Worm (Caenorhabditis elegans) whole organism, young adult: Measurements from ENCODE around the gene F31D4.2.

Source experiments
- B0261.1 ChIP-seq: sonication (generic microtip); optimal IDR thresholded peaks from 2 replicates; lab custom pipeline; 2016; ENCODE audit warnings: mild to moderate bottlenecking, missing genetic modification characterization, moderate library complexity, missing compliant biosample characterization
- C17E4.6 ChIP-seq: fragments of 200-800 bp; sonication (Bioruptor generic); IDR thresholded peaks from 2 replicates; pipeline ENCODE4 v1.3.6; 2022; ENCODE audit warnings: missing genetic modification reagents, missing genetic modification characterization, missing compliant biosample characterization
- K11D2.4 ChIP-seq: fragments of 200-800 bp; sonication (Bioruptor generic); IDR thresholded peaks from 2 replicates; pipeline ENCODE4 v1.3.6; 2022; ENCODE audit warnings: missing genetic modification reagents, missing genetic modification characterization, missing compliant biosample characterization
- Y56A3A.18 ChIP-seq: fragments of 200-800 bp; sonication (Bioruptor generic); IDR thresholded peaks from 2 replicates; pipeline ENCODE4 v1.3.6; 2022; ENCODE audit warnings: missing genetic modification reagents, missing genetic modification characterization, missing compliant biosample characterization
- ceh-27 ChIP-seq: fragments of 200-800 bp; sonication (Bioruptor generic); optimal IDR thresholded peaks from 2 replicates; lab custom pipeline; 2018; ENCODE audit warnings: mild to moderate bottlenecking, missing genetic modification characterization, moderate library complexity, missing compliant biosample characterization
- die-1 ChIP-seq: sonication (generic microtip); optimal IDR thresholded peaks from 2 replicates; lab custom pipeline; 2016; ENCODE audit warnings: missing genotype, mild to moderate bottlenecking, missing genetic modification characterization, missing compliant biosample characterization
- dpff-1 ChIP-seq: sonication (generic microtip); optimal IDR thresholded peaks from 2 replicates; lab custom pipeline; 2017; ENCODE audit warnings: mild to moderate bottlenecking, missing genetic modification characterization, missing compliant biosample characterization
- egl-18 ChIP-seq: fragments of 200-800 bp; sonication (Bioruptor generic); IDR thresholded peaks from 2 replicates; pipeline ENCODE4 v1.3.6; 2022; ENCODE audit warnings: missing genetic modification reagents, missing genetic modification characterization, missing compliant biosample characterization
- mcd-1 ChIP-seq: fragments of 200-800 bp; sonication (Bioruptor generic); IDR thresholded peaks from 2 replicates; pipeline ENCODE4 v1.3.6; 2022; ENCODE audit warnings: missing genetic modification reagents, missing genetic modification characterization, missing compliant biosample characterization
- nhr-179 ChIP-seq: sonication (generic microtip); optimal IDR thresholded peaks from 2 replicates; lab custom pipeline; 2016; ENCODE audit warnings: mild to moderate bottlenecking, missing genetic modification characterization, missing compliant biosample characterization
- pha-4 ChIP-seq: fragments of 150-350 bp; sonication (generic microtip); optimal IDR thresholded peaks from 2 replicates; lab custom pipeline; 2014; ENCODE audit warnings: missing biosample characterization, missing genetic modification reagents, missing genetic modification characterization
- unc-130 ChIP-seq: sonication (generic microtip); optimal IDR thresholded peaks from 2 replicates; lab custom pipeline; 2016; ENCODE audit warnings: missing genetic modification reagents, missing genetic modification characterization, missing compliant biosample characterization
- unc-62 ChIP-seq: fragments of 150-350 bp; optimal IDR thresholded peaks from 2 replicates; lab custom pipeline; 2014; ENCODE audit warnings: missing biosample characterization, missing genetic modification reagents, missing genetic modification characterization

ce11 chrV:20891871-20892270 lies 46.5 kb upstream of the F31D4.2 start:
- TF ChIP-seq K11D2.4 (no peak), B0261.1 (no peak), Y56A3A.18 (GFP tag; lab: Robert Waterston, UW) (no peak), dpff-1 (no peak), unc-130 (GFP tag; lab: Kevin White, UChicago) (no peak), unc-62 (GFP tag; lab: Kevin White, UChicago) (no peak), ceh-27 (no peak), C17E4.6 (no peak), pha-4 (tag; lab: Kevin White, UChicago) (no peak), nhr-179 (no peak), egl-18 (no peak), mcd-1 (GFP tag; lab: Robert Waterston, UW) (no peak), die-1 (tag; lab: Kevin White, UChicago) (no peak)
